Worm (Caenorhabditis elegans): Measurements from ENCODE around the gene hil-1.

DNA sequence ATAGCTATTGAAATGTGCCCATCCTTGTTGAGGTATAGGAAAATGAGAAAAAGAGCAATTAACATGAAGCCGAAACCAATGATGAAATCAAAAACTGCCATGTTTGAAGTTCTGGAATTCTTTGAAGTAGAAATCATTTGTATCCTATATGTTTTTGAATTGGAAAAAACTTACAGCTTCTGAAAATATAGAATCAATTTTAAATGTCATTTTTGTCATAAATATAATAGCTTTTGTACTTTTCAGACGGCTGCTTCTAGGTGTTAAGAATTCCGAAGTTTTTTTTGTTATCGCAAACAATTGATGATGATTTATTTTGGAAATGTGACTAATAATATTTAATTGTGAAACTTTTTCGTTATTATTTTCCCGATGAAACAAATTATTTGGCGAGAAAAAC is 2.6 kb upstream of the hil-1 start, which contains the start of gene C30G7.4:
- TF ChIP-seq ztf-11 (tag; optimal IDR thresholded peaks at IDR 0.05) (no peak), nhr-28 (tag; optimal IDR thresholded peaks at IDR 0.05) (no peak)
